Worm (Caenorhabditis elegans): ENCODE data around the gene F17H10.2.
A peak's percentile ranks its signal among the peaks of the same experiment; 100 is the strongest.

Gene F17H10.2

ce11 chrX:13144975-13145618 is 31.5 kb downstream of the F17H10.2 start (continued):
- TF ChIP-seq Y116A8C.19 (tag; optimal IDR thresholded peaks at IDR 0.05; ENCODE audit: borderline replicate concordance) = no peak
- TF ChIP-seq tlp-1 (tag; optimal IDR thresholded peaks at IDR 0.05) = no peak
- peak; percentile 72 for TF ChIP-seq nhr-11 (tag; optimal IDR thresholded peaks at IDR 0.05)
- peak; percentile 94 for TF ChIP-seq nhr-19 (GFP tag; conservative IDR thresholded peaks at IDR 0.05)
- peak; percentile 98 for TF ChIP-seq nhr-20 (tag; optimal IDR thresholded peaks at IDR 0.05)
- peak; percentile 96 for TF ChIP-seq jun-1 (tag; optimal IDR thresholded peaks at IDR 0.05)
- TF ChIP-seq ceh-82 (tag; optimal IDR thresholded peaks at IDR 0.05) = peak; percentile 60 to 94 (median 91)
- TF ChIP-seq egl-13 (tag; optimal IDR thresholded peaks at IDR 0.05) = peak; percentile 97
- TF ChIP-seq nhr-85 (tag) = peak; percentile 97
- TF ChIP-seq zag-1 (tag; optimal IDR thresholded peaks at IDR 0.05) = no peak
- peak; percentile 47 to 58 (median 54) for TF ChIP-seq dpl-1 (GFP tag; optimal IDR thresholded peaks at IDR 0.05)
- peak; percentile 78 for TF ChIP-seq nhr-237 (tag; optimal IDR thresholded peaks at IDR 0.05)
- peak; percentile 99 for TF ChIP-seq nhr-71 (tag; optimal IDR thresholded peaks at IDR 0.05)
- TF ChIP-seq ceh-8 (GFP tag; optimal IDR thresholded peaks at IDR 0.05) = peak; percentile 83
- TF ChIP-seq ztf-11 (tag; optimal IDR thresholded peaks at IDR 0.05) = peak in 1 of 2 experiments; percentile 89
- TF ChIP-seq aha-1 (tag; optimal IDR thresholded peaks at IDR 0.05) = peak; percentile 64
- TF ChIP-seq blmp-1 (tag; optimal IDR thresholded peaks at IDR 0.05) = peak; percentile 83
- TF ChIP-seq snu-23 (GFP tag; optimal IDR thresholded peaks at IDR 0.05) = peak; percentile 98
- peak; percentile 84 for TF ChIP-seq ceh-88 (GFP tag; IDR thresholded peaks at IDR 0.05)
- peak; percentile 0 for TF ChIP-seq hlh-4 (tag; optimal IDR thresholded peaks at IDR 0.05)
- TF ChIP-seq lin-35 (GFP tag; optimal IDR thresholded peaks at IDR 0.05) = peak; percentile 76 to 86
- TF ChIP-seq unc-98 (GFP tag; IDR thresholded peaks at IDR 0.05) = no peak
- no peak for TF ChIP-seq ceh-90 (tag; optimal IDR thresholded peaks at IDR 0.05)
- TF ChIP-seq sptf-1 (tag; optimal IDR thresholded peaks at IDR 0.05) = no peak
- TF ChIP-seq C04F5.9 (tag; optimal IDR thresholded peaks at IDR 0.05) = peak; percentile 65
- peak; percentile 95 for TF ChIP-seq fkh-10 (GFP tag; optimal IDR thresholded peaks at IDR 0.05)
- no peak for TF ChIP-seq nhr-84 (tag; optimal IDR thresholded peaks at IDR 0.05)
- peak; percentile 53 to 89 for TF ChIP-seq egl-27 (tag; optimal IDR thresholded peaks at IDR 0.05)
- peak; percentile 83 for TF ChIP-seq isw-1 (GFP tag; IDR thresholded peaks at IDR 0.05)
- TF ChIP-seq aly-2 (tag; optimal IDR thresholded peaks at IDR 0.05) = peak; percentile 76
- TF ChIP-seq ama-1 (optimal IDR thresholded peaks at IDR 0.05) = peak; percentile 97
- TF ChIP-seq elt-2 (tag; optimal IDR thresholded peaks at IDR 0.05) = peak; percentile 79
- peak; percentile 76 for TF ChIP-seq hpl-2 (GFP tag; optimal IDR thresholded peaks at IDR 0.05)
- TF ChIP-seq zip-4 (GFP tag; optimal IDR thresholded peaks at IDR 0.05) = peak; percentile 80
- TF ChIP-seq snpc-4 (tag; optimal IDR thresholded peaks at IDR 0.05) = peak; percentile 75
- TF ChIP-seq nhr-76 (tag; optimal IDR thresholded peaks at IDR 0.05) = peak; percentile 52
- peak; percentile 90 for TF ChIP-seq xbp-1 (tag; optimal IDR thresholded peaks at IDR 0.05)
- TF ChIP-seq lin-15B (tag; optimal IDR thresholded peaks at IDR 0.05) = no peak
- TF ChIP-seq lir-3 (tag; optimal IDR thresholded peaks at IDR 0.05; ENCODE audit: poor library complexity) = peak; percentile 85
- TF ChIP-seq ceh-63 (GFP tag; optimal IDR thresholded peaks at IDR 0.05) = peak; percentile 24
- TF ChIP-seq ces-1 (GFP tag; optimal IDR thresholded peaks at IDR 0.05) = no peak
- TF ChIP-seq tbx-2 (tag; optimal IDR thresholded peaks at IDR 0.05) = peak; percentile 97
- TF ChIP-seq vab-15 (tag; optimal IDR thresholded peaks at IDR 0.05) = peak; percentile 1
- peak; percentile 91 to 99 for TF ChIP-seq mdl-1 (tag; optimal IDR thresholded peaks at IDR 0.05)
- TF ChIP-seq rnt-1 (tag; optimal IDR thresholded peaks at IDR 0.05) = peak; percentile 88
- TF ChIP-seq lin-39 (tag; optimal IDR thresholded peaks at IDR 0.05) = peak; percentile 34
- TF ChIP-seq sox-4 (tag; optimal IDR thresholded peaks at IDR 0.05) = peak; percentile 87
- no peak for TF ChIP-seq pqm-1 (tag; optimal IDR thresholded peaks at IDR 0.05)
- TF ChIP-seq nhr-47 (tag; optimal IDR thresholded peaks at IDR 0.05) = peak; percentile 97
- peak; percentile 97 for TF ChIP-seq swsn-7 (tag; optimal IDR thresholded peaks at IDR 0.05)
- peak; percentile 71 to 80 for TF ChIP-seq efl-1 (optimal IDR thresholded peaks at IDR 0.05)
- peak; percentile 25 to 94 for TF ChIP-seq efl-1 (GFP tag; optimal IDR thresholded peaks at IDR 0.05 in 1 of 2)
- TF ChIP-seq fkh-8 (tag; optimal IDR thresholded peaks at IDR 0.05) = peak; percentile 96
